Worm (Caenorhabditis elegans): ENCODE results near the gene K10D2.5.

Gene K10D2.5

DNA sequence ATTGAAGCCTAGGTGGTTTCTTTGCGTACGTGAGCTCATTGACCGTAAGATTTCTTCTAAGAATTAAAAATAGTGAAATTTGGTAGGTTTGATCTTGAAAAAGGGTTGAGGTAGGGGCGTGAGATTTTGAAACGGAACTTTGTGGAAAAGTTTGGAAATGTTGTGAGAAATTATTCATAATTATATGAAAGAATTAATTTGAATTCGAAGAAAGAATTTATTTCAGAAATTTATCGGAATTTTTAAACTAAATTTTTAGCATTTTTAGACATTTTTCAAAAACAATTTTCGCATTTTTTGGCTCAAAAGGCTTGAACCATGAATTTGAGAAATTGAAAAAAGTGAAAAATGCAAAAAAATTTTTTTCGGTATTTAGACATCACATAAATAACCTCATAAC lies 41.6 kb downstream of the K10D2.5 start:
- TF ChIP-seq ceh-28 (tag; optimal IDR thresholded peaks at IDR 0.05): no peak
- TF ChIP-seq pqm-1 (tag; optimal IDR thresholded peaks at IDR 0.05): no peak
- no peak for TF ChIP-seq pha-4 (tag; optimal IDR thresholded peaks at IDR 0.05)
- TF ChIP-seq nhr-23 (tag; optimal IDR thresholded peaks at IDR 0.05): no peak
- TF ChIP-seq nhr-12 (tag; optimal IDR thresholded peaks at IDR 0.05): no peak
- TF ChIP-seq nhr-25 (tag; optimal IDR thresholded peaks at IDR 0.05): no peak
- TF ChIP-seq nhr-76 (tag; optimal IDR thresholded peaks at IDR 0.05): no peak
- no peak for TF ChIP-seq ceh-82 (tag; optimal IDR thresholded peaks at IDR 0.05)
- no peak for TF ChIP-seq fos-1 (tag; optimal IDR thresholded peaks at IDR 0.05)
- TF ChIP-seq nhr-43 (tag; optimal IDR thresholded peaks at IDR 0.05; ENCODE audit: poor library complexity, severe bottlenecking): no peak
- no peak for TF ChIP-seq R02D3.7 (tag; optimal IDR thresholded peaks at IDR 0.05)
- TF ChIP-seq unc-62 (GFP tag; optimal IDR thresholded peaks at IDR 0.05): no peak
- no peak for TF ChIP-seq mml-1 (tag; optimal IDR thresholded peaks at IDR 0.05)
- TF ChIP-seq eor-1 (tag; optimal IDR thresholded peaks at IDR 0.05): no peak
- no peak for TF ChIP-seq lin-39 (tag; optimal IDR thresholded peaks at IDR 0.05)
- TF ChIP-seq ceh-16 (tag; optimal IDR thresholded peaks at IDR 0.05): no peak
- no peak for TF ChIP-seq ceh-9 (tag; optimal IDR thresholded peaks at IDR 0.05)
- no peak for TF ChIP-seq fkh-2 (tag; optimal IDR thresholded peaks at IDR 0.05)
- TF ChIP-seq lsy-12 (tag; optimal IDR thresholded peaks at IDR 0.05): no peak
- TF ChIP-seq zag-1 (tag; optimal IDR thresholded peaks at IDR 0.05): no peak

ce11 chrIII:5215375-5215774 lies 42.9 kb downstream of the K10D2.5 start, which contains the start of gene ZC155.4:
TSS of gene ZC155.4 (minus strand) at chrIII:5215475.
- TF ChIP-seq fkh-2 (tag; optimal IDR thresholded peaks at IDR 0.05): no peak
- no peak for TF ChIP-seq nhr-12 (tag; optimal IDR thresholded peaks at IDR 0.05)
- no peak for TF ChIP-seq ceh-16 (tag; optimal IDR thresholded peaks at IDR 0.05)
- TF ChIP-seq nhr-25 (tag; optimal IDR thresholded peaks at IDR 0.05): no peak
- TF ChIP-seq elt-1 (tag; optimal IDR thresholded peaks at IDR 0.05): no peak
- no peak for TF ChIP-seq nhr-28 (tag; optimal IDR thresholded peaks at IDR 0.05)

DNA sequence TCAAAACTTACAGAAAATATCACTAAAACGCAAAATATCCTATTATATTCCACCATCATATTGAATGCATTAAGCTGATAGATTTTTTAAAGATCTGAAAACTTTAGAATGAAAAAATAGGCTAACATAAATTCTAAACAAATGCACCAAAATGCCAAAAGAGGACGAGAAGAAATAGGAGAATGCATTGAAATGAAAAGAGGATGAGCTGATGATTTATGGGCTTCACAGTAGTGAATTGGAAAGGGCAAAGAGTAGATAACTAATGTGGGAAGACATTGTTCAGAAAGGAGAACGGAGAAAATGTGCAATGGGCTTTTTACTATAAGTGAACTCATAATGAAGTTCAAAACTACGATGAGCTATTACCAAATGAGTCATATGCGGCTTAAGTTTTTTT lies 45.0 kb downstream of the K10D2.5 start, which contains the start of gene cutl-19:
Gene cutl-19, minus strand, starts transcription at position 101 of the 400 bp plus-strand sequence.
- TF ChIP-seq unc-39 (tag; optimal IDR thresholded peaks at IDR 0.05): no peak
- no peak for TF ChIP-seq jun-1 (tag; optimal IDR thresholded peaks at IDR 0.05)
- no peak for TF ChIP-seq elt-2 (tag; optimal IDR thresholded peaks at IDR 0.05)
- no peak for TF ChIP-seq nhr-67 (tag; optimal IDR thresholded peaks at IDR 0.05)
- TF ChIP-seq egl-5 (tag; optimal IDR thresholded peaks at IDR 0.05): no peak
- TF ChIP-seq hmg-11 (tag; optimal IDR thresholded peaks at IDR 0.05): no peak
- TF ChIP-seq R02D3.7 (tag; optimal IDR thresholded peaks at IDR 0.05): no peak
- TF ChIP-seq ceh-82 (tag; optimal IDR thresholded peaks at IDR 0.05): no peak
- no peak for TF ChIP-seq ama-1 (optimal IDR thresholded peaks at IDR 0.05)
- TF ChIP-seq nfya-1 (tag; optimal IDR thresholded peaks at IDR 0.05; ENCODE audit: insufficient read depth): no peak
- TF ChIP-seq nhr-237 (tag; optimal IDR thresholded peaks at IDR 0.05): no peak

DNA sequence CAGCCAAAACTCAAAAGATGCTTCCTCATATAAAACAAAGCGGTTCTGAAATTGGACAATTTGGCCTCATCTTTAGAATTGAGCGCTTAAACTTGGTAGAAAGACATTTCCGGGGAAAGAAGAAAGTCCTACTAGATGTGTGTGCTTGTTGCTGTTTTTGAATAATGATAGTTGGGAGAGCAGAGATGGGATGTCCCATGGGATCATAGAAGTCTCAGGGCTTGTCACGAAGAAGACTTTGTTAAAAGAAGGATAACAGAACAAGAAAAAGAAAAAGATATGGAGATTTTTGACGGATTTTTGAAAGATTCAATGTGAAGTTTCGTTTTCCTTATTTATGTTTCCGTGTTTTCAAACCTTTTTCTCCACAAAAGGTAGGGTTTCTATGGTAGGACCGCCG lies 46.2 kb downstream of the K10D2.5 start, which contains the start of gene ZC155.2:
Gene ZC155.2, plus strand, starts transcription at position 301 of the 400 bp plus-strand sequence.
- TF ChIP-seq ama-1 (optimal IDR thresholded peaks at IDR 0.05) (no peak), lin-39 (tag; optimal IDR thresholded peaks at IDR 0.05) (peak; percentile 15)

DNA sequence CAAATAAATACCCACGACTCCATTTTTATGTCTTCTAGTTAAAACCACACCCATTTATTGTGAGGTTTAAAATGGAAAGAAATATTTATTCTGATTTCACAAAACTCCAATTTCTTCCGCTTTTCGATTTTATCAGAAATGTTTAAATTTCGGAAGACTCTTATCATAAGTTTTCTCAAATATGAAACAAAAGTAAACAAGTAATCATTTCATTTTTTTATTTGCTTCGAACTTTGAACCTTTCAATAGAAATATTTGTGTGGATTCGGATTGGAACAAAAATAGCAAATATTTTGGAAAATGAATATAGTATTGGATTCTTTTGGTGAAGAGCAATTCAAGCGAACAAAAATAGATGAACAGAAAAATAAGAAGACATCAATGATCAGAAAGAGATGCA lies 49.3 kb downstream of the K10D2.5 start:
- TF ChIP-seq pha-4 (tag; optimal IDR thresholded peaks at IDR 0.05): peak; percentile 91
- no peak for TF ChIP-seq jun-1 (tag; optimal IDR thresholded peaks at IDR 0.05)

ce11 chrIII:5222777-5223176 lies 50.3 kb downstream of the K10D2.5 start:
- TF ChIP-seq ztf-11 (tag; optimal IDR thresholded peaks at IDR 0.05) (no peak), nhr-67 (tag; optimal IDR thresholded peaks at IDR 0.05) (no peak), ama-1 (optimal IDR thresholded peaks at IDR 0.05) (no peak), lin-39 (tag; optimal IDR thresholded peaks at IDR 0.05) (no peak), pha-4 (tag; optimal IDR thresholded peaks at IDR 0.05) (peak; percentile 97), ztf-4 (tag; optimal IDR thresholded peaks at IDR 0.05) (no peak), eor-1 (tag; optimal IDR thresholded peaks at IDR 0.05) (no peak), nhr-23 (tag; optimal IDR thresholded peaks at IDR 0.05) (no peak)
